Fruit fly (Drosophila melanogaster) whole organism, embryonic: Measurements from ENCODE around the gene Mer.
A peak's percentile ranks its signal among the peaks of the same experiment; 100 is the strongest.

Experiments
- Adf1 ChIP-seq: fragments of 200-800 bp; sonication (Bioruptor generic); IDR thresholded peaks from 2 replicates; pipeline ENCODE4 v1.3.6; 2022; ENCODE audit warnings: missing biosample characterization, missing genetic modification characterization
- CG10209 ChIP-seq: fragments of 200-800 bp; sonication (Bioruptor generic); optimal IDR thresholded peaks from 3 replicates; lab custom pipeline; 2017; ENCODE audit warnings: missing biosample characterization, mild to moderate bottlenecking, missing genetic modification characterization, missing genetic modification reagents
- CG10565 ChIP-seq: fragments of 200-800 bp; sonication (Bioruptor generic); optimal IDR thresholded peaks from 3 replicates; lab custom pipeline; 2016; ENCODE audit warnings: missing biosample characterization, mild to moderate bottlenecking, missing genetic modification characterization
- CG10959 ChIP-seq: fragments of 200-800 bp; sonication (Bioruptor generic); IDR thresholded peaks from 2 replicates; pipeline ENCODE4 v1.3.6; 2022; ENCODE audit warnings: missing biosample characterization, missing genetic modification characterization
- CG11093 ChIP-seq: fragments of 200-800 bp; sonication (Bioruptor generic); IDR thresholded peaks from 3 replicates; pipeline ENCODE4 v1.3.6; 2022; ENCODE audit warnings: missing biosample characterization, missing genetic modification characterization
- CG11456 ChIP-seq: fragments of 200-800 bp; sonication (Bioruptor generic); IDR thresholded peaks from 3 replicates; pipeline ENCODE4 v1.3.6; 2022; ENCODE audit warnings: missing biosample characterization, missing genetic modification characterization
- CG11696 ChIP-seq: fragments of 200-800 bp; sonication (Bioruptor generic); IDR thresholded peaks from 2 replicates; pipeline ENCODE4 v1.3.6; 2022; ENCODE audit warnings: missing biosample characterization, missing genetic modification characterization
- CG15514 ChIP-seq: fragments of 200-800 bp; sonication (Bioruptor generic); optimal IDR thresholded peaks from 3 replicates; lab custom pipeline; 2017; ENCODE audit warnings: missing biosample characterization, missing genetic modification characterization, mild to moderate bottlenecking, moderate library complexity, missing genetic modification reagents
- CG17186 ChIP-seq: fragments of 200-800 bp; sonication (Bioruptor generic); optimal IDR thresholded peaks from 3 replicates; lab custom pipeline; 2017; ENCODE audit warnings: missing biosample characterization, missing genetic modification reagents, missing genetic modification characterization
- CG17359 ChIP-seq: fragments of 200-800 bp; sonication (Bioruptor generic); optimal IDR thresholded peaks from 3 replicates; lab custom pipeline; 2018; ENCODE audit warnings: missing biosample characterization, mild to moderate bottlenecking, missing genetic modification characterization, moderate library complexity
- CG17829 ChIP-seq: fragments of 200-800 bp; optimal IDR thresholded peaks from 2 replicates; lab custom pipeline; 2019; ENCODE audit warnings: missing biosample characterization, mild to moderate bottlenecking, missing genetic modification characterization, moderate library complexity
- CG33557 ChIP-seq: fragments of 200-800 bp; sonication (Bioruptor generic); optimal IDR thresholded peaks from 2 replicates; lab custom pipeline; 2019; ENCODE audit warnings: missing biosample characterization, mild to moderate bottlenecking, missing genetic modification characterization, moderate library complexity
- CG3726 ChIP-seq: fragments of 200-800 bp; sonication (Bioruptor generic); IDR thresholded peaks from 3 replicates; pipeline ENCODE4, ENCODE4 v1.3.6; 2022; ENCODE audit warnings: missing biosample characterization, missing genetic modification characterization
- CG5245 ChIP-seq: fragments of 200-800 bp; sonication (Bioruptor generic); optimal IDR thresholded peaks from 3 replicates; lab custom pipeline; 2016; ENCODE audit warnings: missing biosample characterization, missing genetic modification characterization
- CG6689 ChIP-seq: fragments of 200-800 bp; sonication (Bioruptor generic); IDR thresholded peaks from 2 replicates; pipeline ENCODE4 v1.3.6; 2022; ENCODE audit warnings: missing biosample characterization, missing genetic modification characterization
- CG7357 ChIP-seq: fragments of 200-800 bp; sonication (Bioruptor generic); IDR thresholded peaks from 3 replicates; pipeline ENCODE4 v1.3.6; 2022; ENCODE audit warnings: missing biosample characterization, missing genetic modification characterization
- CG8089 ChIP-seq: fragments of 200-800 bp; sonication (Bioruptor generic); optimal IDR thresholded peaks from 3 replicates; lab custom pipeline; 2016; ENCODE audit warnings: missing biosample characterization, missing genetic modification characterization
- CG8388 ChIP-seq: fragments of 200-800 bp; sonication (Bioruptor generic); optimal IDR thresholded peaks from 2 replicates; lab custom pipeline; 2019; ENCODE audit warnings: missing biosample characterization, mild to moderate bottlenecking, missing genetic modification characterization, moderate library complexity
- CG8944 ChIP-seq: fragments of 200-800 bp; sonication (Bioruptor generic); optimal IDR thresholded peaks from 3 replicates; lab custom pipeline; 2016; ENCODE audit warnings: missing biosample characterization, missing genetic modification characterization
- CG9437 ChIP-seq: fragments of 200-800 bp; sonication (Bioruptor generic); optimal IDR thresholded peaks from 2 replicates; lab custom pipeline; 2018; ENCODE audit warnings: missing biosample characterization, mild to moderate bottlenecking, missing genetic modification characterization
- ERR ChIP-seq: fragments of 200-800 bp; sonication (Bioruptor generic); optimal IDR thresholded peaks from 2 replicates; lab custom pipeline; 2016; ENCODE audit warnings: missing biosample characterization, missing genetic modification characterization
- Ets97D ChIP-seq: fragments of 200-800 bp; sonication (Bioruptor generic); optimal IDR thresholded peaks from 3 replicates; lab custom pipeline; 2016; ENCODE audit warnings: missing biosample characterization, missing genetic modification characterization
- H2.0 ChIP-seq: fragments of 200-800 bp; sonication (Bioruptor generic); IDR thresholded peaks from 2 replicates; pipeline ENCODE4 v1.3.6; 2022; ENCODE audit warnings: missing biosample characterization, missing genetic modification characterization
- Hr78 ChIP-seq, 2 experiments: fragments of 200-800 bp in 1 of 2; fragments of >200 bp in 1 of 2; sonication (Bioruptor generic) in 1 of 2; optimal IDR thresholded peaks; 2 replicates each; lab custom pipeline; 2017 to 2019; ENCODE audit warnings: missing biosample characterization in 2 of 2, missing genetic modification characterization in 2 of 2, mild to moderate bottlenecking in 1 of 2, moderate library complexity in 1 of 2
- MBD-R2 ChIP-seq: fragments of 200-800 bp; sonication (Bioruptor generic); IDR thresholded peaks from 2 replicates; pipeline ENCODE4 v1.3.6; 2022; ENCODE audit warnings: missing biosample characterization, missing genetic modification characterization
- NC2β ChIP-seq: fragments of 200-800 bp; sonication (Bioruptor generic); optimal IDR thresholded peaks from 2 replicates; lab custom pipeline; 2016; ENCODE audit warnings: missing biosample characterization, missing genetic modification characterization
- NFAT ChIP-seq: fragments of 200-800 bp; sonication (Bioruptor generic); IDR thresholded peaks from 2 replicates; pipeline ENCODE4 v1.3.6; 2022; ENCODE audit warnings: missing biosample characterization, missing genetic modification characterization
- Pdp1 ChIP-seq, 2 experiments: fragments of 200-800 bp; sonication (Bioruptor generic); optimal IDR thresholded peaks; 3 replicates each; lab custom pipeline; 2016; ENCODE audit warnings: missing biosample characterization in 2 of 2, missing genetic modification characterization in 2 of 2, mild to moderate bottlenecking in 1 of 2, moderate library complexity in 1 of 2
- Rfx ChIP-seq: fragments of 200-800 bp; sonication (Bioruptor generic); IDR thresholded peaks from 2 replicates; pipeline ENCODE4 v1.3.6; 2022; ENCODE audit warnings: missing biosample characterization, missing genetic modification characterization
- Trl ChIP-seq, 3 experiments: fragments of >200 bp in 2 of 3; fragments of 200-800 bp in 1 of 3; sonication (Bioruptor generic) in 1 of 3; optimal IDR thresholded peaks; 2 replicates in 1 of 3; 3 replicates in 2 of 3; lab custom pipeline; 2016 to 2017; ENCODE audit warnings: missing biosample characterization in 1 of 3, missing genetic modification characterization in 1 of 3
- YL-1 ChIP-seq: fragments of 200-800 bp; sonication (Bioruptor generic); optimal IDR thresholded peaks from 3 replicates; lab custom pipeline; 2017; ENCODE audit warnings: missing biosample characterization, mild to moderate bottlenecking, missing genetic modification characterization
- eyg ChIP-seq: fragments of 200-800 bp; sonication (Bioruptor generic); optimal IDR thresholded peaks from 3 replicates; lab custom pipeline; 2016; ENCODE audit warnings: missing biosample characterization, missing genetic modification characterization
- fu2 ChIP-seq: fragments of 200-800 bp; sonication (Bioruptor generic); optimal IDR thresholded peaks from 2 replicates; lab custom pipeline; 2016; ENCODE audit warnings: missing biosample characterization, missing genetic modification characterization
- grn ChIP-seq: fragments of 200-800 bp; sonication (Bioruptor generic); optimal IDR thresholded peaks from 3 replicates; lab custom pipeline; 2017; ENCODE audit warnings: missing biosample characterization, missing genetic modification characterization
- hb ChIP-seq: fragments of 200-800 bp; sonication (Bioruptor generic); IDR thresholded peaks from 3 replicates; pipeline ENCODE4 v1.3.6; 2022; ENCODE audit warnings: missing biosample characterization, missing genetic modification characterization; ENCODE audit not compliant: partially characterized antibody
- ken ChIP-seq: fragments of 200-800 bp; sonication (Bioruptor generic); IDR thresholded peaks from 3 replicates; pipeline ENCODE4 v1.3.6; 2022; ENCODE audit warnings: missing biosample characterization, missing genetic modification characterization
- lab ChIP-seq: fragments of 200-800 bp; sonication (Bioruptor generic); optimal IDR thresholded peaks from 3 replicates; lab custom pipeline; 2017; ENCODE audit warnings: missing biosample characterization, missing genetic modification characterization, mild to moderate bottlenecking, moderate library complexity, missing genetic modification reagents
- nerfin-2 ChIP-seq: fragments of 200-800 bp; sonication (Bioruptor generic); IDR thresholded peaks from 2 replicates; pipeline ENCODE4 v1.3.6; 2022; ENCODE audit warnings: missing biosample characterization, missing genetic modification characterization; ENCODE audit not compliant: partially characterized antibody
- p53 ChIP-seq: fragments of 200-800 bp; sonication (Bioruptor generic); optimal IDR thresholded peaks from 2 replicates; lab custom pipeline; 2016; ENCODE audit warnings: missing biosample characterization, missing genetic modification characterization
- pb ChIP-seq: fragments of 200-800 bp; sonication (Bioruptor generic); optimal IDR thresholded peaks from 3 replicates; lab custom pipeline; 2016; ENCODE audit warnings: missing biosample characterization, missing genetic modification characterization
- pnt ChIP-seq: fragments of 200-800 bp; sonication (Bioruptor generic); optimal IDR thresholded peaks from 3 replicates; lab custom pipeline; 2016; ENCODE audit warnings: missing biosample characterization, missing genetic modification characterization
- rib ChIP-seq: fragments of 200-800 bp; sonication (Bioruptor generic); IDR thresholded peaks from 2 replicates; pipeline ENCODE4 v1.3.6; 2022; ENCODE audit warnings: missing biosample characterization, missing genetic modification characterization
- schlank ChIP-seq: fragments of 200-800 bp; sonication (Bioruptor generic); optimal IDR thresholded peaks from 2 replicates; lab custom pipeline; 2018; ENCODE audit warnings: missing biosample characterization, mild to moderate bottlenecking, missing genetic modification characterization
- sna ChIP-seq: fragments of 200-800 bp; sonication (Bioruptor generic); IDR thresholded peaks from 2 replicates; pipeline ENCODE4 v1.3.6; 2022; ENCODE audit warnings: missing biosample characterization, missing genetic modification characterization; ENCODE audit not compliant: partially characterized antibody
- ssp ChIP-seq: fragments of 200-800 bp; sonication (Bioruptor generic); IDR thresholded peaks from 2 replicates; pipeline ENCODE4 v1.3.6; 2022; ENCODE audit warnings: missing biosample characterization, missing genetic modification characterization
- tio ChIP-seq: fragments of 200-800 bp; sonication (Bioruptor generic); optimal IDR thresholded peaks from 2 replicates; lab custom pipeline; 2017; ENCODE audit warnings: missing biosample characterization, missing genetic modification characterization, inconsistent platforms
- trem ChIP-seq: fragments of 200-800 bp; optimal IDR thresholded peaks from 3 replicates; lab custom pipeline; 2019; ENCODE audit warnings: missing biosample characterization, mild to moderate bottlenecking, missing genetic modification characterization, moderate library complexity
- wdn ChIP-seq: fragments of 200-800 bp; sonication (Bioruptor generic); IDR thresholded peaks from 2 replicates; pipeline ENCODE4 v1.3.6; 2022; ENCODE audit warnings: missing biosample characterization, missing genetic modification characterization

Gene Mer

dm6 chrX:19651757-19652419, 41.4 kb downstream of the Mer start, which contains the start of the genes Ranbp21 and Elys:
Gene Ranbp21 (minus strand): TSS chrX:19652269.
Gene Elys (plus strand): TSS chrX:19652305.
- TF ChIP-seq grn (GFP tag; lab: Kevin White, UChicago) (no peak), YL-1 (GFP tag; lab: Kevin White, UChicago) (peak; percentile 64), Pdp1 (GFP tag; optimal IDR thresholded peaks at IDR 0.05; lab: Kevin White, UChicago) (peak; percentile 44 to 61), lab (GFP tag; lab: Kevin White, UChicago) (no peak), nerfin-2 (GFP tag; lab: Robert Waterston, UW) (no peak), schlank (tag; lab: Kevin White, UChicago) (no peak), CG17359 (tag; lab: Kevin White, UChicago) (no peak), p53 (peak; percentile 35), CG6689 (GFP tag; lab: Robert Waterston, UW) (peak; percentile 67), fu2 (peak; percentile 65), ERR (no peak), CG8089 (GFP tag; lab: Kevin White, UChicago) (peak; percentile 38), ken (GFP tag; lab: Robert Waterston, UW) (peak; percentile 72; the same call in 2 of the 3 replicates), CG17829 (peak; percentile 33), Ets97D (GFP tag; lab: Kevin White, UChicago) (peak; percentile 62), CG15514 (peak; percentile 13), Adf1 (GFP tag; lab: Robert Waterston, UW) (no peak), CG11456 (peak; percentile 55; the same call in 1 of the 3 replicates), CG9437 (GFP tag; lab: Kevin White, UChicago) (no peak), CG3726 (no peak), rib (GFP tag; lab: Robert Waterston, UW) (peak; percentile 86), hb (GFP tag; lab: Robert Waterston, UW) (0 out of 3 replicates have a peak, but pooled peaks have one; percentile 56), NFAT (GFP tag; lab: Robert Waterston, UW) (0 out of 2 replicates have a peak, but pooled peaks have one; percentile 15), NC2β (peak; percentile 29), Hr78 (GFP tag; optimal IDR thresholded peaks at IDR 0.05; lab: Kevin White, UChicago) (no peak), CG8944 (GFP tag; lab: Kevin White, UChicago) (peak; percentile 62), sna (GFP tag; lab: Robert Waterston, UW) (0 out of 2 replicates have a peak, but pooled peaks have one; percentile 28), Trl (optimal IDR thresholded peaks at IDR 0.05; lab: Kevin White, UChicago) (peak in 1 of 2 experiments; percentile 25), Trl (GFP tag; optimal IDR thresholded peaks at IDR 0.05; lab: Kevin White, UChicago) (peak; percentile 44), CG10959 (GFP tag; lab: Robert Waterston, UW) (peak; percentile 39; the same call in 1 of the 2 replicates), CG17186 (GFP tag; lab: Kevin White, UChicago) (peak; percentile 12), CG5245 (GFP tag; lab: Kevin White, UChicago) (peak; percentile 28), MBD-R2 (GFP tag; lab: Robert Waterston, UW) (peak; percentile 68), trem (tag; lab: Kevin White, UChicago) (peak; percentile 51), CG11696 (no peak), CG10209 (GFP tag; lab: Kevin White, UChicago) (peak; percentile 38), CG7357 (GFP tag; lab: Robert Waterston, UW) (peak; percentile 42; the same call in 1 of the 3 replicates), ssp (GFP tag; lab: Robert Waterston, UW) (peak; percentile 47), CG33557 (GFP tag; lab: Kevin White, UChicago) (peak; percentile 7), pnt (GFP tag; lab: Kevin White, UChicago) (peak; percentile 62), CG8388 (GFP tag; lab: Kevin White, UChicago) (peak; percentile 20), Rfx (GFP tag; lab: Robert Waterston, UW) (peak; percentile 66; the same call in 1 of the 2 replicates), tio (GFP tag; lab: Kevin White, UChicago) (no peak), CG10565 (GFP tag; lab: Kevin White, UChicago) (no peak), eyg (GFP tag; lab: Kevin White, UChicago) (peak; percentile 15), wdn (GFP tag; lab: Robert Waterston, UW) (0 out of 2 replicates have a peak, but pooled peaks have one; percentile 14), CG11093 (GFP tag; lab: Robert Waterston, UW) (peak; percentile 51; the same call in 2 of the 3 replicates), pb (GFP tag; lab: Kevin White, UChicago) (no peak), H2.0 (peak; percentile 52)
